Fruit fly (Drosophila melanogaster): ENCODE measurements around the gene tHMG2.

tHMG2 gene

dm6 chr3R:22447874-22448254, 44.9 kb upstream of the tHMG2 start, which contains the start of gene CG34376 (continued):
- TF ChIP-seq Usf (GFP tag; optimal IDR thresholded peaks at IDR 0.05): no peak
- TF ChIP-seq CG32532 (GFP tag; IDR thresholded peaks at IDR 0.05): peak; percentile 48
- TF ChIP-seq kah (GFP tag; optimal IDR thresholded peaks at IDR 0.05): no peak
- no peak for TF ChIP-seq ems (GFP tag; optimal IDR thresholded peaks at IDR 0.05)
- no peak for TF ChIP-seq Doc2 (GFP tag; IDR thresholded peaks at IDR 0.05)
- peak; percentile 60 for TF ChIP-seq CG17912 (GFP tag; optimal IDR thresholded peaks at IDR 0.05)
- peak; percentile 35; the same call in 1 of the 2 replicates for TF ChIP-seq ttk (GFP tag; IDR thresholded peaks at IDR 0.05)
- peak; percentile 47 for TF ChIP-seq CG13424 (tag; optimal IDR thresholded peaks at IDR 0.05)
- peak; percentile 25 for TF ChIP-seq pfk (GFP tag; optimal IDR thresholded peaks at IDR 0.05)
- TF ChIP-seq Elba2 (GFP tag; optimal IDR thresholded peaks at IDR 0.05): no peak
- no peak for TF ChIP-seq CG4360 (GFP tag; IDR thresholded peaks at IDR 0.05)
- TF ChIP-seq nom (GFP tag; optimal IDR thresholded peaks at IDR 0.05): no peak
- peak; percentile 57 for TF ChIP-seq trem (tag; optimal IDR thresholded peaks at IDR 0.05)
- no peak for TF ChIP-seq hkb (optimal IDR thresholded peaks at IDR 0.05)
- TF ChIP-seq hkb (GFP tag; IDR thresholded peaks at IDR 0.05): peak; percentile 45
- peak; percentile 17 for TF ChIP-seq CG6254 (GFP tag; optimal IDR thresholded peaks at IDR 0.05)
- peak; percentile 12; the same call in 1 of the 2 replicates for TF ChIP-seq CG11085 (GFP tag; IDR thresholded peaks at IDR 0.05)
- no peak for TF ChIP-seq CG6654 (GFP tag; optimal IDR thresholded peaks at IDR 0.05)
- no peak for TF ChIP-seq CG6175 (GFP tag; IDR thresholded peaks at IDR 0.05)
- no peak for TF ChIP-seq CG15011 (GFP tag; optimal IDR thresholded peaks at IDR 0.05)
- TF ChIP-seq CG6791 (GFP tag; IDR thresholded peaks at IDR 0.05; ENCODE audit: partially characterized antibody): peak; percentile 57; the same call in 2 of the 3 replicates
- peak; percentile 36; the same call in 1 of the 2 replicates for TF ChIP-seq amos (GFP tag; IDR thresholded peaks at IDR 0.05; ENCODE audit: partially characterized antibody)
- peak; percentile 52 for TF ChIP-seq Dref (GFP tag; IDR thresholded peaks at IDR 0.05)
- peak; percentile 29 for TF ChIP-seq CTCF (GFP tag; optimal IDR thresholded peaks at IDR 0.05)
- peak; percentile 48 for TF ChIP-seq CG9727 (GFP tag; optimal IDR thresholded peaks at IDR 0.05)
- TF ChIP-seq kay (GFP tag; optimal IDR thresholded peaks at IDR 0.05): no peak
- TF ChIP-seq Dll (GFP tag; IDR thresholded peaks at IDR 0.05; ENCODE audit: partially characterized antibody): 0 out of 4 replicates have a peak, but pooled peaks have one; percentile 46
- TF ChIP-seq CG3065 (GFP tag; optimal IDR thresholded peaks at IDR 0.05): no peak
- peak; percentile 72 for TF ChIP-seq CG14710 (tag; optimal IDR thresholded peaks at IDR 0.05)
- no peak for TF ChIP-seq CG8388 (GFP tag; optimal IDR thresholded peaks at IDR 0.05)
- no peak for TF ChIP-seq gcm (GFP tag; optimal IDR thresholded peaks at IDR 0.05)
- TF ChIP-seq NC2β (GFP tag; optimal IDR thresholded peaks at IDR 0.05): no peak
- no peak for TF ChIP-seq CG15269 (tag; optimal IDR thresholded peaks at IDR 0.05)
- TF ChIP-seq Bteb2 (GFP tag; optimal IDR thresholded peaks at IDR 0.05): no peak
- no peak for TF ChIP-seq zen2 (GFP tag; IDR thresholded peaks at IDR 0.05; ENCODE audit: partially characterized antibody)
- peak; percentile 29; the same call in 1 of the 3 replicates for TF ChIP-seq CG34224 (GFP tag; IDR thresholded peaks at IDR 0.05; ENCODE audit: partially characterized antibody)
- peak; percentile 32 for TF ChIP-seq MTF-1 (GFP tag; optimal IDR thresholded peaks at IDR 0.05; ENCODE audit: borderline replicate concordance)
- TF ChIP-seq CG3995 (GFP tag; optimal IDR thresholded peaks at IDR 0.05): peak; percentile 98
- TF ChIP-seq CG8290 (GFP tag; optimal IDR thresholded peaks at IDR 0.05): no peak
- TF ChIP-seq CG8290 (tag; optimal IDR thresholded peaks at IDR 0.05): peak in 1 of 2 experiments; percentile 69
- TF ChIP-seq Rx (GFP tag; IDR thresholded peaks at IDR 0.05): no peak
- TF ChIP-seq D19B (GFP tag; optimal IDR thresholded peaks at IDR 0.05): no peak
- TF ChIP-seq CG18011 (GFP tag; optimal IDR thresholded peaks at IDR 0.05): no peak
- TF ChIP-seq GATAe (GFP tag; conservative IDR thresholded peaks at IDR 0.05): peak; percentile 93
- no peak for TF ChIP-seq pan (optimal IDR thresholded peaks at IDR 0.05)
- peak in 1 of 2 experiments; percentile 56 for TF ChIP-seq pan (GFP tag; optimal IDR thresholded peaks at IDR 0.05 in 1 of 2, IDR thresholded peaks at IDR 0.05 in 1 of 2)
- peak; percentile 41 for TF ChIP-seq CG10431 (GFP tag; optimal IDR thresholded peaks at IDR 0.05)
- no peak for TF ChIP-seq CG43689 (GFP tag; IDR thresholded peaks at IDR 0.05)
- peak; percentile 10 for TF ChIP-seq mam (GFP tag; optimal IDR thresholded peaks at IDR 0.05)
- TF ChIP-seq CG13775 (GFP tag; optimal IDR thresholded peaks at IDR 0.05): peak; percentile 41
- TF ChIP-seq CG15479 (GFP tag; optimal IDR thresholded peaks at IDR 0.05): no peak
- TF ChIP-seq chn (GFP tag; optimal IDR thresholded peaks at IDR 0.05): no peak
